Worm (Caenorhabditis elegans): ENCODE results near the gene C14B1.8.
A peak's percentile ranks its signal among the peaks of the same experiment; 100 is the strongest.

Gene C14B1.8

DNA sequence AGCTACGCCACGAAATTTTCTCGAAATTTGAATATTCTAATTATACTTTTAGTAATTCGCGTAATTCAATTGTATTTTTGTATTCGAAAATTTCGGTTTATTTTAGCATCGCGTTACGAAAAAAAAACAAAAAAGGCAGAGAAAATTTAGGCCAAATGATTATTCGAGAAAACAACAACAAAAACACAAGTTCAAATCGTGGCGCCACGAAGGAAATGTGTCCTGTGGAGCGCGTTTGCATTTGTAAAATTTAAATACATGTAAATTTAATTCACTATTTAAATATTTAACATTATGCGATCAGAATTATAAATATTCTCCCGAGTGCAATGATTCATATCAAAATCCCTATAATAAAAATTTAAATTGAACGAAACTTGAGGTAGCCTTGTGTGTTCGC is 4.2 kb upstream of the C14B1.8 start:
- TF ChIP-seq pha-4 (tag; optimal IDR thresholded peaks at IDR 0.05) = no peak
- TF ChIP-seq pros-1 (tag; optimal IDR thresholded peaks at IDR 0.05) = no peak
- TF ChIP-seq ceh-24 (tag; optimal IDR thresholded peaks at IDR 0.05) = no peak
- TF ChIP-seq K02D7.2 (tag; optimal IDR thresholded peaks at IDR 0.05) = no peak
- no peak for TF ChIP-seq mec-3 (tag; optimal IDR thresholded peaks at IDR 0.05; ENCODE audit: borderline replicate concordance)
- no peak for TF ChIP-seq tbx-7 (tag; optimal IDR thresholded peaks at IDR 0.05)
- TF ChIP-seq hlh-13 (GFP tag; optimal IDR thresholded peaks at IDR 0.05) = no peak
- TF ChIP-seq ceh-22 (tag; optimal IDR thresholded peaks at IDR 0.05) = no peak
- no peak for TF ChIP-seq hlh-30 (tag; optimal IDR thresholded peaks at IDR 0.05; ENCODE audit: insufficient read depth)
- no peak for TF ChIP-seq unc-42 (tag; optimal IDR thresholded peaks at IDR 0.05)
- no peak for TF ChIP-seq ceh-6 (GFP tag; optimal IDR thresholded peaks at IDR 0.05)
- TF ChIP-seq ztf-16 (tag; optimal IDR thresholded peaks at IDR 0.05) = no peak
- no peak for TF ChIP-seq pat-9 (tag; optimal IDR thresholded peaks at IDR 0.05)
- TF ChIP-seq gmeb-2 (tag; optimal IDR thresholded peaks at IDR 0.05) = no peak
- no peak for TF ChIP-seq unc-86 (tag; optimal IDR thresholded peaks at IDR 0.05)

DNA sequence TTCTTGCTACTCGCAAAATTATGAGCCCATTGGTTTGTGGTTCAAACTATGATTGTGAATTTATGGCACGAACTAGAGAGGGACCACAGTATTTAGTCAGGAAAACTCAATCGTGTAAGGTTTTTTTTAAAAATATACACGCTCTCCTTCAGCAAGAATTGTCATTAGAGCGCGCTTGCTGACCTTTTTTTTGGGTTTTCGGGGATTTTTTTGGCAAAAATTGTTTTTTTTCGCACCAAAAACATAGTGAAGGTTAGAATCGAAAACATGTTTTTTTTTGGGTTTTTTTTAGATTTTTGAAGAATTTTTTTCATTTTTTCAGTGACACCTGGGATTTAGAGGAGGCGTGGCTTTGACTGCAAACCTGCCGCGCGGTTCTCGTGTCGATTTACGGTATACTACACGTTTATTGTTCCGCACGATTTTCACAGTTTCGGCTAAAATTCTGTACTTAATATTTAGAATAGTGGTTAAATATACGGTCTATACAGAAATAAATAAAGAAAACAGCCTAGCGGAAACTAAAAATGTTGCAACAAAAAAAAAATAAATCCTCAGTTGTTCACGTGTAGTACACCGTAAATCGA is 3.3 kb downstream of the C14B1.8 start:
- TF ChIP-seq K09A11.1 (tag; optimal IDR thresholded peaks at IDR 0.05; ENCODE audit: insufficient read depth) = no peak
- TF ChIP-seq ceh-19 (GFP tag; optimal IDR thresholded peaks at IDR 0.05) = no peak
- TF ChIP-seq ceh-34 (tag; optimal IDR thresholded peaks at IDR 0.05) = no peak
- TF ChIP-seq elt-4 (tag; optimal IDR thresholded peaks at IDR 0.05) = no peak
- no peak for TF ChIP-seq ref-2 (tag; optimal IDR thresholded peaks at IDR 0.05)
- TF ChIP-seq tbx-2 (tag; optimal IDR thresholded peaks at IDR 0.05) = peak; percentile 16

DNA sequence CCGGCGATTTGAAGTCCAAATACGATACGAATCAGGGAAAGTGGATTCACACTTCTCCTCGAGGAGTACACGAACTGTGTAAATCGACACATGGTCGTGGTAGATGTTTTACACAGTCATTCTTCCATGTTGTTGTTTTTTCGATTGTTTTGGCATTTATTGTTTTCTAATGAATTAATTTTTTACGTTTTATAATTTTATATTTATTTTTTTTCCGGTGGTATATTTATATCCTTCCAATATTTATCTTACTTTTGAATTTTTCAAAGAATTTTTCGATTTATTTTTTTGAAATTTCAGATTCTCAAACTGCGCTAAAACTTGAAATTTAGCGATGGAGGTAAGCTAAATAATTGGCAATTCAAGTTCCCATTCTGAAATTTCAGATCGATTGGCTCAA is 6.3 kb downstream of the C14B1.8 start, which contains the start of gene nrde-1:
Gene nrde-1, plus strand, starts transcription at position 301 of the 400 bp plus-strand sequence.
- no peak for TF ChIP-seq T23F11.4 (GFP tag; optimal IDR thresholded peaks at IDR 0.05)

DNA sequence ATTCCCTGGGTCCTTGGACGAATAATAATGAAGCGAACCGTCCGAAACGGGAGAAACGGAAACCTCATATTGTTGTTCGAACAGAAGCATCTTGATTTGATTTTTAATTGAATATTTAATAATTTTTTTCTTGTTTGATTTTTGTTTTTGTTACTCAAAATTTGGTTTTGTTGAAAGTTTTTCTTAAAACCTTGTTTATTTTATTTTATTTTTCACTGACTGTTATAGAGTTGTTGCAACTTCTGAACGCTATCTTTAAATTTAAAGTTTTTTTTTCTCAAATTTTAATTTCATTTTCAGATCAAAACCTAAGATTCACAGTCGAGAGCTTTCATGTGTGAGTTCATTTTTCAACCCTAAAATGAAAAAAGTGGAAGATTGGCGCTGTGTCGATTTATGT is 10.4 kb downstream of the C14B1.8 start, which contains the start of gene alkb-8:
Gene alkb-8, plus strand, starts transcription at position 301 of the 400 bp plus-strand sequence.
- TF ChIP-seq ceh-31 (tag; optimal IDR thresholded peaks at IDR 0.05) = no peak
- no peak for TF ChIP-seq ceh-6 (GFP tag; optimal IDR thresholded peaks at IDR 0.05)
- TF ChIP-seq C08G9.2 (tag; optimal IDR thresholded peaks at IDR 0.05) = no peak
- no peak for TF ChIP-seq ahr-1 (tag; optimal IDR thresholded peaks at IDR 0.05)
- TF ChIP-seq unc-3 (GFP tag; conservative IDR thresholded peaks at IDR 0.05) = no peak
- TF ChIP-seq unc-3 (tag; optimal IDR thresholded peaks at IDR 0.05) = no peak
- no peak for TF ChIP-seq tbx-7 (tag; optimal IDR thresholded peaks at IDR 0.05)
- TF ChIP-seq nfya-1 (tag; optimal IDR thresholded peaks at IDR 0.05) = no peak
- TF ChIP-seq hlh-6 (tag; optimal IDR thresholded peaks at IDR 0.05) = no peak
- TF ChIP-seq elt-2 (tag; optimal IDR thresholded peaks at IDR 0.05) = no peak
- no peak for TF ChIP-seq che-1 (tag; optimal IDR thresholded peaks at IDR 0.05)
- TF ChIP-seq pat-9 (tag; optimal IDR thresholded peaks at IDR 0.05) = no peak
- no peak for TF ChIP-seq hlh-13 (GFP tag; optimal IDR thresholded peaks at IDR 0.05)
- TF ChIP-seq mec-3 (tag; optimal IDR thresholded peaks at IDR 0.05; ENCODE audit: borderline replicate concordance) = no peak
- TF ChIP-seq syd-9 (tag; optimal IDR thresholded peaks at IDR 0.05) = no peak
- no peak for TF ChIP-seq ceh-18 (tag; optimal IDR thresholded peaks at IDR 0.05)
- TF ChIP-seq zip-5 (tag; optimal IDR thresholded peaks at IDR 0.05) = no peak
- no peak for TF ChIP-seq pqm-1 (tag; optimal IDR thresholded peaks at IDR 0.05)
- no peak for TF ChIP-seq elt-4 (tag; optimal IDR thresholded peaks at IDR 0.05)
- TF ChIP-seq ceh-14 (tag; optimal IDR thresholded peaks at IDR 0.05) = no peak
- TF ChIP-seq ceh-19 (GFP tag; optimal IDR thresholded peaks at IDR 0.05) = no peak
